Worm (Caenorhabditis elegans): ENCODE data around the gene jmjd-3.3.

The jmjd-3.3 gene

ce11 chrX:13462519-13462918, 26.3 kb downstream of the jmjd-3.3 start, which contains the start of gene F02D10.3:
F02D10.3 (minus strand) TSS chrX:13462619.
- no peak for TF ChIP-seq lin-32 (GFP tag; optimal IDR thresholded peaks at IDR 0.05)
- no peak for TF ChIP-seq drap-1 (GFP tag; optimal IDR thresholded peaks at IDR 0.05)
- no peak for TF ChIP-seq mls-2 (tag; optimal IDR thresholded peaks at IDR 0.05)
- TF ChIP-seq lin-13 (tag; optimal IDR thresholded peaks at IDR 0.05): no peak

DNA sequence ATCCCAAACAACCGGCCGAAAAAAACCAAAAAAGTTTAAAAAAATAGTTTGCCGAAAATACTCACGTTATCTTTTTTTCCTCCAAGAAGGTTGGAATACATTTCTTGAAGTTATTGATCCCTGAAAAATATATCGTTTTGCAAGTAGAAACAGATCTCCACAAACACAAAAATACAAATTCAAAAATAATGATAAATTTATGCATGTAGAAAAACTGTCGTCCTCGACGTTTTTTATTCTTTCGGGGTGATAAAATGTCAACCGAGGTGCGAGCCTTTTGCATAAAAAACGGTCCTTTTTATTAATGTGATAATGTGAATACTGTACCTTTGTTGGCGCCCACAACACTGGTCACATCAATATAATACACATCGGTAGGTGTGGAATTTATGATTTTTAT, 27.6 kb downstream of the jmjd-3.3 start, which contains the start of gene F02D10.2:
F02D10.2 (minus strand) TSS at position 101 of the 400 bp plus-strand sequence.
- TF ChIP-seq elt-3 (tag; optimal IDR thresholded peaks at IDR 0.05) (no peak), snpc-4 (tag; optimal IDR thresholded peaks at IDR 0.05) (no peak), hlh-1 (tag; optimal IDR thresholded peaks at IDR 0.05) (no peak), unc-62 (GFP tag; optimal IDR thresholded peaks at IDR 0.05) (no peak), mls-2 (tag; optimal IDR thresholded peaks at IDR 0.05) (no peak), sptf-1 (tag; optimal IDR thresholded peaks at IDR 0.05) (no peak), lsy-2 (tag; optimal IDR thresholded peaks at IDR 0.05) (no peak)

DNA sequence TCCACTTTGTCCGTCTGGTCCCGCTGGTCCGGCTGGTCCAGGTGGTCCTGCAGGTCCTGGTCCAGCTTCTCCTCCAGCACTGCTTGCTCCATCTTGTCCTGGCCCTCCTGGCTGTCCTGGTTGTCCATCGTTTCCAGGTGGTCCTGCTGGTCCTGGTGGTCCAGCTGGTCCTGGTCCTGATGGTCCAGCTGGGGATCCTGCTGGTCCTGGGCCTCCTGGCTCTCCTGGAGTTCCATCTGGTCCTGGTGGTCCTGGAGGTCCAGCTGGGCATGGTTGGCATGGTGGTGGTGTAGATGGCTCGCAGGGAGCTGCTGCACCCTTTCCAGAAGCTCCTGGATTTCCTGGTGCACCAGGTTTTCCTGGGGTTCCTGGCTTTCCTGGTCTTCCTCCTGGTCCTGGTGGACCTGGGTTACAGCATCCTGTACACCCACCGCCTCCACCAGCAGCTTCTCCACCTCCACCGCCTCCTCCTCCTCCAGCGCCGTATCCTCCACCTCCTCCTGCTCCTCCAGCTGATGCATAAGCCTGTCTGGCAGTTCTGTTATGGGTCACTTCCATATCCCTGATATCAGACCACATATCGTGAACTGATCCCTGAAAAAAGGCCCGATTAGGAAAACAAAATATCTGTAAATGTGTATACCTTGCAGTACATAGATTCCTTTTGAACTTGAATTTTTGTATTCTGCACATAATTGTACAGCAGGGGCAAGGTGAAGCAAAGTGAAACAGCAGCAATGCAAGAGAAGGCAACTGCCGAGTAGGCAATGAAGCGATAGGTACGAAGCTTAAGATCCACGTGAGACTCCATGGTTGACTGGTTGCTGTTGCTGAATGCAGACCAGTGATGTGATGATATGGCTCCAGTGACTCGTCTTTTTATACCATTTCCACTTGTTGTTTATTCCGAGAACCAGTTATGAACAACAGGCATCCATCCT, 31.0 kb downstream of the jmjd-3.3 start, which contains the start of gene col-183:
col-183 (minus strand) TSS at position 839 of the 941 bp plus-strand sequence.
- TF ChIP-seq drap-1 (GFP tag; optimal IDR thresholded peaks at IDR 0.05): no peak
- TF ChIP-seq ceh-43 (GFP tag; optimal IDR thresholded peaks at IDR 0.05): no peak
- no peak for TF ChIP-seq flh-1 (GFP tag; optimal IDR thresholded peaks at IDR 0.05)
- TF ChIP-seq snpc-4 (tag; optimal IDR thresholded peaks at IDR 0.05): no peak
- no peak for TF ChIP-seq nhr-76 (tag; optimal IDR thresholded peaks at IDR 0.05)
- TF ChIP-seq mls-2 (tag; optimal IDR thresholded peaks at IDR 0.05): no peak
- TF ChIP-seq zip-8 (tag; optimal IDR thresholded peaks at IDR 0.05): no peak
- no peak for TF ChIP-seq nhr-28 (tag; optimal IDR thresholded peaks at IDR 0.05)
- TF ChIP-seq lin-32 (GFP tag; optimal IDR thresholded peaks at IDR 0.05): no peak
- TF ChIP-seq nhr-12 (tag; optimal IDR thresholded peaks at IDR 0.05): no peak
- no peak for TF ChIP-seq lin-13 (tag; optimal IDR thresholded peaks at IDR 0.05)
- no peak for TF ChIP-seq hlh-1 (tag; optimal IDR thresholded peaks at IDR 0.05)
- TF ChIP-seq pha-4 (tag; optimal IDR thresholded peaks at IDR 0.05): no peak
- no peak for TF ChIP-seq unc-120 (tag; optimal IDR thresholded peaks at IDR 0.05; ENCODE audit: poor library complexity, severe bottlenecking)

DNA sequence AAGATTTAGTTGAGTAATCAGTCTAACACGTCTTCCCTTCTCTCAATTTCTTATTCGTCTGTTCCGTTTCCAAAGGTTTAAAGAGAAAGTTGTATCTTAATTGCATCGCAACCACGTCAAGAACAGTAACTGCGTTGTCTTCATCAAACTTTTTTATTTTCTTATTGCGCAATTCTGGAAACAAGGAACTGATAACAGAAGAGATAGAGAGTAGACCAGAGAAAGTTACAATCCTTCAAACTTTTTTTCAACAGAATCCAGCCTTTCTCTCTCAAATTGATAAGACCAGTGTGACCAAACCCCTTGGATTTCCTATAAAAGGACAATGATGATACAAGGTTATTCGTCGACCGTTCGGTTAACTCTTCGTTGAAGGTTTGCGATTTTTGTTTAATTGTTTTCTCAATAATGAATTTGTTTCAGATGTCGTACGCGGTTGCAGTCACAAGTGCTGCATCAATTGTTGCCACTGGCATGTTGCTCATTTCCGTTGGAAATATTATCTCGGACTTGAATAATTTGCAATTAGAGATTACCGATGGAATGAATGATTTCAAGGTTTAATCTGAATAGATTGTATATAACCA, 32.9 kb downstream of the jmjd-3.3 start, which contains the start of gene col-184:
col-184 (plus strand) TSS at position 409 of the 587 bp plus-strand sequence.
- TF ChIP-seq zip-8 (tag; optimal IDR thresholded peaks at IDR 0.05): peak; percentile 52
- TF ChIP-seq sptf-1 (tag; optimal IDR thresholded peaks at IDR 0.05): no peak

DNA sequence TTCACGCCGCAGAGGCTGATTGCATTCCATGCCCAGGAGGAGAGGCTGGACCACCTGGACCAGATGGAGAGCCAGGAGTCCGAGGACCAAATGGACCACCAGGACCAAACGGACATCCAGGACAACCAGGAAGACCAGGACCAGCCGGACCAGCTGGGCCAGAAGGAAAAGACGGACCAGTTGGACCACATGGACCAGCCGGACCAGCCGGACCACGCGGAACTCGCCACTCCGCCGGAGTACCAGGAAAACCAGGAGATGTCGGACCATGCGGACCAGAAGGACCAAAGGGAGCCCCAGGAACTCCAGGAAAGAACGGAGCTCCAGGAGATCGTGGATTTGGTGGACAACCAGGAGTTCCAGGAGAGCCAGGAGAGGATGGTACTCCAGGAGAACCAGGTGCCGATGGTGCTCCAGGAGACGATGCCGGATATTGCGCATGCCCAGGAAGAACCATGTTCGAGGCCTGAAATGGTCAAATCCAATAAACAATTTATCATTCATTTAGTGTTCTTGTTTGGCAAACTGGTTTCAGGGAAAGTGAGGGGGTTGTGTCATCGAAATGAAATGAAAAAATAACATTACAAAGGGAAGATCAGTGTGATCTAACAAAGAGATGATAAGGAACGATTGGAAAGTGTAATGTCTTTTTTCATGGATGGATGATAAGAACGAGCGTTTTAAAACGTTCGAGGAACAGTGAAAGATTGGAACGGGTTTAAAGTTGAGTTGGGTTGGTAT, 33.9 kb downstream of the jmjd-3.3 start:
- TF ChIP-seq nhr-76 (tag; optimal IDR thresholded peaks at IDR 0.05) (no peak), ceh-39 (tag; optimal IDR thresholded peaks at IDR 0.05) (no peak), elt-1 (tag; optimal IDR thresholded peaks at IDR 0.05; ENCODE audit: borderline replicate concordance, insufficient read depth) (no peak), unc-120 (tag; optimal IDR thresholded peaks at IDR 0.05; ENCODE audit: poor library complexity, severe bottlenecking) (no peak), unc-62 (GFP tag; optimal IDR thresholded peaks at IDR 0.05) (no peak), sem-2 (GFP tag; optimal IDR thresholded peaks at IDR 0.05) (no peak), drap-1 (GFP tag; optimal IDR thresholded peaks at IDR 0.05) (no peak), tbx-8 (GFP tag; optimal IDR thresholded peaks at IDR 0.05) (no peak), nhr-12 (tag; optimal IDR thresholded peaks at IDR 0.05) (no peak), M03D4.4 (tag; optimal IDR thresholded peaks at IDR 0.05) (no peak), lin-13 (tag; optimal IDR thresholded peaks at IDR 0.05) (no peak), mab-5 (tag; optimal IDR thresholded peaks at IDR 0.05) (no peak), bed-3 (GFP tag; optimal IDR thresholded peaks at IDR 0.05) (no peak), nhr-237 (tag; optimal IDR thresholded peaks at IDR 0.05) (no peak), nhr-28 (tag; optimal IDR thresholded peaks at IDR 0.05) (no peak)
